Fruit fly (Drosophila melanogaster) whole organism, embryonic: Measurements from ENCODE around the gene CG43813.

Experiments
- Antp ChIP-seq: fragments of 200-800 bp; sonication (Bioruptor generic); optimal IDR thresholded peaks from 3 replicates; lab custom pipeline; 2016; ENCODE audit warnings: missing biosample characterization, missing genetic modification characterization
- B-H1 ChIP-seq: fragments of 200-800 bp; sonication (Bioruptor generic); IDR thresholded peaks from 3 replicates; pipeline ENCODE4 v1.3.6; 2022; ENCODE audit warnings: missing biosample characterization, missing genetic modification characterization
- Bteb2 ChIP-seq: fragments of 200-800 bp; sonication (Bioruptor generic); optimal IDR thresholded peaks from 2 replicates; lab custom pipeline; 2016; ENCODE audit warnings: missing biosample characterization, missing genetic modification characterization
- CG10462 ChIP-seq: fragments of 200-800 bp; sonication (Bioruptor generic); optimal IDR thresholded peaks from 2 replicates; lab custom pipeline; 2016; ENCODE audit warnings: missing biosample characterization, missing genetic modification characterization
- CG10979 ChIP-seq: fragments of 200-800 bp; sonication (Bioruptor generic); optimal IDR thresholded peaks from 2 replicates; lab custom pipeline; 2018; ENCODE audit warnings: missing biosample characterization, mild to moderate bottlenecking, missing genetic modification characterization, moderate library complexity
- CG12659 ChIP-seq: fragments of 200-800 bp; sonication (Bioruptor generic); optimal IDR thresholded peaks from 3 replicates; lab custom pipeline; 2017; ENCODE audit warnings: mild to moderate bottlenecking, missing biosample characterization, missing genetic modification reagents, missing genetic modification characterization
- CG13624 ChIP-seq: fragments of 200-800 bp; sonication (Bioruptor generic); optimal IDR thresholded peaks from 2 replicates; lab custom pipeline; 2016; ENCODE audit warnings: missing biosample characterization, missing genetic modification characterization
- CG14860 ChIP-seq: fragments of 200-800 bp; sonication (Bioruptor generic); IDR thresholded peaks from 3 replicates; pipeline ENCODE4 v1.3.6; 2022; ENCODE audit warnings: missing biosample characterization, missing genetic modification characterization; ENCODE audit not compliant: partially characterized antibody
- CG14965 ChIP-seq: fragments of 200-800 bp; sonication (Bioruptor generic); optimal IDR thresholded peaks from 2 replicates; lab custom pipeline; 2016; ENCODE audit warnings: missing biosample characterization, missing genetic modification characterization, borderline replicate concordance
- CG16779 ChIP-seq: fragments of 200-800 bp; sonication (Bioruptor generic); IDR thresholded peaks from 2 replicates; pipeline ENCODE4 v1.3.6; 2022; ENCODE audit warnings: missing biosample characterization, missing genetic modification characterization
- CG18011 ChIP-seq: fragments of 200-800 bp; sonication (Bioruptor generic); optimal IDR thresholded peaks from 2 replicates; lab custom pipeline; 2017; ENCODE audit warnings: missing biosample characterization, missing genetic modification characterization, mild to moderate bottlenecking, moderate library complexity, missing genotype
- CG18599 ChIP-seq: fragments of 200-800 bp; sonication (Bioruptor generic); optimal IDR thresholded peaks from 3 replicates; lab custom pipeline; 2017; ENCODE audit warnings: missing biosample characterization, missing genetic modification characterization, mild to moderate bottlenecking, moderate library complexity, missing genetic modification reagents
- CG4360 ChIP-seq: fragments of 200-800 bp; sonication (Bioruptor generic); IDR thresholded peaks from 2 replicates; pipeline ENCODE4 v1.3.6; 2022; ENCODE audit warnings: missing biosample characterization, missing genetic modification characterization
- CG4707 ChIP-seq: fragments of 200-800 bp; sonication (Bioruptor generic); optimal IDR thresholded peaks from 2 replicates; lab custom pipeline; 2018; ENCODE audit warnings: missing biosample characterization, mild to moderate bottlenecking, missing genetic modification characterization, moderate library complexity
- CG6254 ChIP-seq: fragments of 200-800 bp; sonication (Bioruptor generic); optimal IDR thresholded peaks from 3 replicates; lab custom pipeline; 2017; ENCODE audit warnings: mild to moderate bottlenecking, missing biosample characterization, missing genetic modification reagents, missing genetic modification characterization
- CG6654 ChIP-seq: fragments of 200-800 bp; sonication (Bioruptor generic); optimal IDR thresholded peaks from 2 replicates; lab custom pipeline; 2017; ENCODE audit warnings: missing biosample characterization, mild to moderate bottlenecking, missing genetic modification characterization
- CG6683 ChIP-seq: fragments of 200-800 bp; sonication (Bioruptor generic); optimal IDR thresholded peaks from 2 replicates; lab custom pipeline; 2017; ENCODE audit warnings: missing biosample characterization, mild to moderate bottlenecking, missing genetic modification characterization, missing genetic modification reagents
- CG6854 ChIP-seq: fragments of 200-800 bp; sonication (Bioruptor generic); optimal IDR thresholded peaks from 3 replicates; lab custom pipeline; 2017; ENCODE audit warnings: missing biosample characterization, mild to moderate bottlenecking, missing genetic modification characterization
- CG7786 ChIP-seq: fragments of 200-800 bp; sonication (Bioruptor generic); optimal IDR thresholded peaks from 2 replicates; lab custom pipeline; 2016; ENCODE audit warnings: missing biosample characterization, missing genetic modification characterization
- CG9609 ChIP-seq: fragments of 200-800 bp; sonication (Bioruptor generic); optimal IDR thresholded peaks from 3 replicates; lab custom pipeline; 2016; ENCODE audit warnings: missing biosample characterization, missing genetic modification characterization
- CG9932 ChIP-seq: fragments of 200-800 bp; sonication (Bioruptor generic); IDR thresholded peaks from 2 replicates; pipeline ENCODE4 v1.3.6; 2022; ENCODE audit warnings: missing biosample characterization, missing genetic modification characterization
- CTCF ChIP-seq: fragments of 200-800 bp; sonication (Bioruptor generic); optimal IDR thresholded peaks from 2 replicates; lab custom pipeline; 2017; ENCODE audit warnings: missing biosample characterization, mild to moderate bottlenecking, missing genetic modification characterization, moderate library complexity
- D ChIP-seq, 2 experiments: fragments of 200-800 bp in 1 of 2; fragments of >200 bp in 1 of 2; sonication (Bioruptor generic) in 1 of 2; optimal IDR thresholded peaks; 2 replicates in 1 of 2; 3 replicates in 1 of 2; lab custom pipeline; 2017; ENCODE audit warnings: mild to moderate bottlenecking in 1 of 2, missing biosample characterization in 1 of 2, missing genetic modification characterization in 1 of 2, missing genetic modification reagents in 1 of 2
- Dbx ChIP-seq: fragments of 200-800 bp; sonication (Bioruptor generic); IDR thresholded peaks from 3 replicates; pipeline ENCODE4 v1.3.6; 2022; ENCODE audit warnings: missing biosample characterization, missing genetic modification characterization
- Doc2 ChIP-seq: fragments of 200-800 bp; sonication (Bioruptor generic); IDR thresholded peaks from 2 replicates; pipeline ENCODE4 v1.3.6; 2022; ENCODE audit warnings: missing biosample characterization, missing genetic modification characterization
- E2f2 ChIP-seq: fragments of 200-800 bp; sonication (Bioruptor generic); IDR thresholded peaks from 2 replicates; pipeline ENCODE4 v1.3.6; 2022; ENCODE audit warnings: missing biosample characterization, missing genetic modification characterization
- Fer3 ChIP-seq: fragments of 200-800 bp; sonication (Bioruptor generic); optimal IDR thresholded peaks from 2 replicates; lab custom pipeline; 2018; ENCODE audit warnings: missing biosample characterization, mild to moderate bottlenecking, missing genetic modification characterization, moderate library complexity
- HLH3B ChIP-seq: fragments of 200-800 bp; sonication (Bioruptor generic); IDR thresholded peaks from 2 replicates; pipeline ENCODE4 v1.3.6; 2022; ENCODE audit warnings: missing biosample characterization, missing genetic modification characterization
- Hr39 ChIP-seq: fragments of >200 bp; optimal IDR thresholded peaks from 2 replicates; lab custom pipeline; 2017
- Nf-YB ChIP-seq: fragments of 200-800 bp; sonication (Bioruptor generic); optimal IDR thresholded peaks from 3 replicates; lab custom pipeline; 2019; ENCODE audit warnings: missing biosample characterization, mild to moderate bottlenecking, missing genetic modification characterization, moderate library complexity
- Nf-YC ChIP-seq: fragments of 200-800 bp; optimal IDR thresholded peaks from 3 replicates; lab custom pipeline; 2019; ENCODE audit warnings: missing biosample characterization, mild to moderate bottlenecking, missing genetic modification characterization, moderate library complexity
- Opbp ChIP-seq: fragments of 200-800 bp; sonication (Bioruptor generic); IDR thresholded peaks from 3 replicates; pipeline ENCODE4 v1.3.6; 2022; ENCODE audit warnings: missing biosample characterization, missing genetic modification characterization; ENCODE audit not compliant: partially characterized antibody
- Ptx1 ChIP-seq: fragments of 200-800 bp; sonication (Bioruptor generic); IDR thresholded peaks from 2 replicates; pipeline ENCODE4 v1.3.6; 2022; ENCODE audit warnings: missing biosample characterization, missing genetic modification characterization
- Sry-δ ChIP-seq: fragments of 200-800 bp; sonication (Bioruptor generic); optimal IDR thresholded peaks from 2 replicates; lab custom pipeline; 2016; ENCODE audit warnings: missing biosample characterization, missing genetic modification characterization
- Xbp1 ChIP-seq: fragments of 200-800 bp; sonication (Bioruptor generic); optimal IDR thresholded peaks from 3 replicates; lab custom pipeline; 2016; ENCODE audit warnings: missing biosample characterization, mild to moderate bottlenecking, missing genetic modification characterization
- cg ChIP-seq: fragments of 200-800 bp; sonication (Bioruptor generic); optimal IDR thresholded peaks from 3 replicates; lab custom pipeline; 2019; ENCODE audit warnings: missing biosample characterization, mild to moderate bottlenecking, missing genetic modification characterization, moderate library complexity
- corto ChIP-seq: fragments of 200-800 bp; sonication (Bioruptor generic); optimal IDR thresholded peaks from 2 replicates; lab custom pipeline; 2016; ENCODE audit warnings: missing biosample characterization, mild to moderate bottlenecking, missing genetic modification characterization, moderate library complexity
- dpn ChIP-seq, 2 experiments: fragments of 200-800 bp; sonication (Bioruptor generic); optimal IDR thresholded peaks; 3 replicates each; lab custom pipeline; 2016; ENCODE audit warnings: missing biosample characterization in 2 of 2, missing genetic modification characterization in 2 of 2
- eyg ChIP-seq: fragments of 200-800 bp; sonication (Bioruptor generic); optimal IDR thresholded peaks from 3 replicates; lab custom pipeline; 2016; ENCODE audit warnings: missing biosample characterization, missing genetic modification characterization
- fu2 ChIP-seq: fragments of 200-800 bp; sonication (Bioruptor generic); optimal IDR thresholded peaks from 2 replicates; lab custom pipeline; 2016; ENCODE audit warnings: missing biosample characterization, missing genetic modification characterization
- hbn ChIP-seq: fragments of 200-800 bp; sonication (Bioruptor generic); IDR thresholded peaks from 2 replicates; pipeline ENCODE4 v1.3.6; 2022; ENCODE audit warnings: missing biosample characterization, missing genetic modification characterization; ENCODE audit not compliant: partially characterized antibody
- lbe ChIP-seq: fragments of 200-800 bp; sonication (Bioruptor generic); optimal IDR thresholded peaks from 2 replicates; lab custom pipeline; 2016; ENCODE audit warnings: missing biosample characterization, mild to moderate bottlenecking, missing genetic modification characterization
- luna ChIP-seq: fragments of 200-800 bp; sonication (Bioruptor generic); optimal IDR thresholded peaks from 2 replicates; lab custom pipeline; 2016; ENCODE audit warnings: missing biosample characterization, missing genetic modification characterization
- maf-S ChIP-seq: fragments of 200-800 bp; sonication (Bioruptor generic); optimal IDR thresholded peaks from 2 replicates; lab custom pipeline; 2016; ENCODE audit warnings: missing biosample characterization, missing genetic modification characterization
- onecut ChIP-seq: fragments of 200-800 bp; sonication (Bioruptor generic); IDR thresholded peaks from 2 replicates; pipeline ENCODE4 v1.3.6; 2022; ENCODE audit warnings: missing biosample characterization, missing genetic modification characterization
- sd ChIP-seq: fragments of 200-800 bp; sonication (Bioruptor generic); optimal IDR thresholded peaks from 3 replicates; lab custom pipeline; 2018; ENCODE audit warnings: missing biosample characterization, mild to moderate bottlenecking, missing genetic modification characterization, moderate library complexity
- slp2 ChIP-seq: fragments of 200-800 bp; sonication (Bioruptor generic); optimal IDR thresholded peaks from 2 replicates; lab custom pipeline; 2016; ENCODE audit warnings: missing biosample characterization, missing genetic modification characterization
- so ChIP-seq: fragments of 200-800 bp; sonication (Bioruptor generic); IDR thresholded peaks from 3 replicates; pipeline ENCODE4 v1.3.6; 2022; ENCODE audit warnings: missing biosample characterization, missing genetic modification characterization
- ttk ChIP-seq: fragments of 200-800 bp; sonication (Bioruptor generic); IDR thresholded peaks from 2 replicates; pipeline ENCODE4 v2.1.2; 2022; ENCODE audit warnings: missing biosample characterization, missing genetic modification characterization
- vvl ChIP-seq: fragments of 200-800 bp; sonication (Bioruptor generic); IDR thresholded peaks from 2 replicates; pipeline ENCODE4 v1.3.6; 2022; ENCODE audit warnings: missing biosample characterization, missing genetic modification characterization
- zfh1 ChIP-seq: fragments of 200-800 bp; sonication (Bioruptor generic); IDR thresholded peaks from 3 replicates; pipeline ENCODE4 v1.3.6; 2022; ENCODE audit warnings: missing biosample characterization, missing genetic modification characterization
- zfh2 ChIP-seq: fragments of 200-800 bp; sonication (Bioruptor generic); optimal IDR thresholded peaks from 2 replicates; lab custom pipeline; 2016; ENCODE audit warnings: missing biosample characterization, missing genetic modification characterization

The CG43813 gene

DNA sequence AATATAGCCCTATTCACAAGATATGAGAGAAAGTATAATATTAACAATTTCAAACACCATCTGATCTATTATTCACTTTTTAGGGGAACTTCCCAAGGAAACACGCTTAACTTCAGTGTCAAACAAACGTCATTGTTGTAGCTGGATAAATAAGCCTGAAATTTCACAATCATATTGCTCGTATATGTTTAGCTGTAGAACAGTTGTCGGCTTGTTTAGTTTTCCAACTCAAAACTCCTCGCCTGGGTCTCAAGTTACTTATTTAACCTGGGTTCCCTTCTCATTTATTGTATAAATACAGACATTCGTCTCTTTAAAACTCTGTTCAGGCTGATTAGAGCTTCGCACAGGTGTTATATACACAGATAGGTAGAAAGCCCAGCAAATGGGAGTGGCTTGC, 28.4 kb upstream of the CG43813 start (continued):
- peak; percentile 39 for TF ChIP-seq CG6854 (GFP tag; lab: Kevin White, UChicago)
- peak; percentile 43; the same call in 1 of the 2 replicates for TF ChIP-seq HLH3B (GFP tag; lab: Robert Waterston, UW)
- peak; percentile 73 for TF ChIP-seq CG18599
- TF ChIP-seq CG6654 (GFP tag; lab: Kevin White, UChicago), result no peak
- TF ChIP-seq ttk (GFP tag; lab: Robert Waterston, UW), result no peak
- TF ChIP-seq eyg, result no peak
- no peak for TF ChIP-seq Ptx1 (GFP tag; lab: Robert Waterston, UW)
- TF ChIP-seq vvl, result no peak
- no peak for TF ChIP-seq CG16779 (GFP tag; lab: Robert Waterston, UW)
- peak in 1 of 2 experiments; percentile 8 for TF ChIP-seq dpn (GFP tag; optimal IDR thresholded peaks at IDR 0.05; lab: Kevin White, UChicago)
- no peak for TF ChIP-seq Nf-YC (tag; lab: Kevin White, UChicago)
- no peak for TF ChIP-seq slp2 (GFP tag; lab: Kevin White, UChicago)
- TF ChIP-seq Opbp, result no peak
- no peak for TF ChIP-seq Doc2 (GFP tag; lab: Robert Waterston, UW)
- TF ChIP-seq CG12659 (GFP tag; lab: Kevin White, UChicago), result peak; percentile 9
- TF ChIP-seq CG9932 (GFP tag; lab: Robert Waterston, UW), result no peak
- TF ChIP-seq B-H1 (GFP tag; lab: Robert Waterston, UW), result no peak
- TF ChIP-seq Sry-δ (GFP tag; lab: Kevin White, UChicago), result no peak
- TF ChIP-seq luna, result no peak
- no peak for TF ChIP-seq CG4360 (GFP tag; lab: Robert Waterston, UW)
- TF ChIP-seq onecut (GFP tag; lab: Robert Waterston, UW), result no peak
- TF ChIP-seq Xbp1 (GFP tag; lab: Kevin White, UChicago), result no peak
- no peak for TF ChIP-seq D (optimal IDR thresholded peaks at IDR 0.05; lab: Kevin White, UChicago)
- no peak for TF ChIP-seq D (GFP tag; optimal IDR thresholded peaks at IDR 0.05; lab: Kevin White, UChicago)
- TF ChIP-seq CTCF (GFP tag; lab: Kevin White, UChicago), result no peak
- TF ChIP-seq Nf-YB, result no peak
- TF ChIP-seq CG18011 (GFP tag; lab: Kevin White, UChicago), result peak; percentile 7
- peak; percentile 55 for TF ChIP-seq Fer3 (tag; lab: Kevin White, UChicago)
- no peak for TF ChIP-seq maf-S (GFP tag; lab: Kevin White, UChicago)
- TF ChIP-seq hbn (GFP tag; lab: Robert Waterston, UW), result no peak
- peak; percentile 14; the same call in 1 of the 2 replicates for TF ChIP-seq E2f2 (GFP tag; lab: Robert Waterston, UW)
- TF ChIP-seq CG4707, result no peak
- peak; percentile 11 for TF ChIP-seq Bteb2
- no peak for TF ChIP-seq fu2 (GFP tag; lab: Kevin White, UChicago)
- no peak for TF ChIP-seq zfh1 (GFP tag; lab: Robert Waterston, UW)
- no peak for TF ChIP-seq cg (GFP tag; lab: Kevin White, UChicago)
- TF ChIP-seq CG13624 (GFP tag; lab: Kevin White, UChicago), result no peak
- no peak for TF ChIP-seq CG14860 (GFP tag; lab: Robert Waterston, UW)
- TF ChIP-seq zfh2, result no peak
- no peak for TF ChIP-seq corto (GFP tag; lab: Kevin White, UChicago)
- TF ChIP-seq CG10979 (tag; lab: Kevin White, UChicago), result no peak
- TF ChIP-seq so (GFP tag; lab: Robert Waterston, UW), result 0 out of 3 replicates have a peak, but pooled peaks have one; percentile 22
- TF ChIP-seq CG9609 (GFP tag; lab: Kevin White, UChicago), result no peak
- TF ChIP-seq lbe (GFP tag; lab: Kevin White, UChicago), result no peak
- peak; percentile 3 for TF ChIP-seq sd (tag; lab: Kevin White, UChicago)
- TF ChIP-seq CG6683 (GFP tag; lab: Kevin White, UChicago), result peak; percentile 38
- no peak for TF ChIP-seq CG6254 (GFP tag; lab: Kevin White, UChicago)
- TF ChIP-seq Hr39 (lab: Kevin White, UChicago), result no peak
- TF ChIP-seq CG7786, result no peak
- no peak for TF ChIP-seq CG10462 (GFP tag; lab: Kevin White, UChicago)
- TF ChIP-seq Dbx (GFP tag; lab: Robert Waterston, UW), result 0 out of 3 replicates have a peak, but pooled peaks have one; percentile 34
- no peak for TF ChIP-seq Antp (GFP tag; lab: Kevin White, UChicago)
- no peak for TF ChIP-seq CG14965
